Worm (Caenorhabditis elegans) whole organism, L4/young adult: Measurements from ENCODE around the gene C16C8.17.

ENCODE experiments used
- W03F9.2 ChIP-seq: fragments of 150-350 bp; optimal IDR thresholded peaks from 2 replicates; lab custom pipeline; 2014; ENCODE audit warnings: missing biosample characterization, missing genetic modification characterization
- dao-5 ChIP-seq: sonication (generic microtip); optimal IDR thresholded peaks from 2 replicates; lab custom pipeline; 2016; ENCODE audit warnings: missing genotype, missing genetic modification characterization, moderate library complexity, missing compliant biosample characterization
- him-1 ChIP-seq: sonication (generic microtip); optimal IDR thresholded peaks from 2 replicates; lab custom pipeline; 2016; ENCODE audit warnings: missing genotype, missing genetic modification reagents, missing genetic modification characterization, missing compliant biosample characterization

C16C8.17 gene

DNA sequence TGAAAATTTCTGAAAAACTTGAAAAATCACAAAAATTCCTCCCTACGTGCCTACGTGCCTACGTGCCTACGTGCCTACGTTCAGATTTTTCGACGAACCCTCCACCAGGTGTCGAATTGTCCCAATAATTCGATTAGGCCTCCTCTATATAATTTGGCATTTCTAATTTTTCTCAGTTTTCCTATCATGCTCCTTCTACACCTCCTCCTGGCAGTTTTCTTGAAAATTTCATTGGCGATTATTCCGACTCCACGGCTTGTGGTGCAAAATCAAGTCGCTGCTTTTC lies at the start of gene C16C8.17:
Gene C16C8.17, plus strand, starts transcription at position 187 of the 286 bp plus-strand sequence.
- TF ChIP-seq dao-5 (tag; lab: Kevin White, UChicago) (no peak), him-1 (tag; lab: Kevin White, UChicago) (no peak), W03F9.2 (tag; lab: Kevin White, UChicago) (no peak)

DNA sequence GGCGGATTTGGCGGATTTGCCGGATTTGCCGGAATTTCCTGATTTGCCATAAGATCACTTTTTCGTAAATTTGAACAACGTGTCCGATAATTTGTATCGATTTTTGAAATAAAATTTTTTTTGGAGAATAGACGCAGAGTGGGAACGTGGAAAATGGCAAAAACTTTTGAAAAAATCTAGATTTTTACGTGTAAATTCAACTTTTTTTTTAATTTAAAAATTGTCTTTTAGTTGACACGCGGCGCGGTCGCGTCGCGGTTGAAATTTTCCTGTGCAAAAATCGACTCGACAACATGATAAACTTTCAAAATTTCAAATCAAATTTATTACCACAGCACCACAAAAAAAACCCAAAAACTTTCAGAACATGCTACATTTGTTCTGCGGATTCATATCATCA lies 45.1 kb upstream of the C16C8.17 start, which contains the start of gene nep-20:
Gene nep-20, minus strand, starts transcription at position 101 of the 400 bp plus-strand sequence.
- no peak for TF ChIP-seq him-1 (tag; lab: Kevin White, UChicago)
- TF ChIP-seq dao-5 (tag; lab: Kevin White, UChicago): no peak
- no peak for TF ChIP-seq W03F9.2 (tag; lab: Kevin White, UChicago)

DNA sequence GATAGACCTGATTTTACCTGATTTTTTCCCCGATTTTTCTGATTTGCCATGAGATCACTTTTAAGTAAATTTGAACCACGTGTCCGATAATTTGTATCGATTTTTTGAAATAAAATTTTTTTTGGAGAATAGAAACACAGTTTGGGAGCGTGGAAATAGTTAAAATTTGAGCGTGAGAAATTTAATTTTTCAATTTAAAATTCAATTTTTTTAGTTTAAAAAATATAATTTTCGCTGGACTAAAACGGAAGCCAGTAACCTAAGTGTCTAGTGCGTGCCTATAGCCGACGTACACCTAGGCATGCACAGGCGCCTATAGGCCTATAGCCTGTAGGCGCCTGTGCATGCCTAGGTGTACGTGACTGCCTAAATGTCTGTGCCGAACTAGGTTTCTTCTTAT lies 41.4 kb upstream of the C16C8.17 start, which contains the start of gene nep-9:
Gene nep-9, minus strand, starts transcription at position 101 of the 400 bp plus-strand sequence.
- TF ChIP-seq him-1 (tag; lab: Kevin White, UChicago) (no peak), dao-5 (tag; lab: Kevin White, UChicago) (no peak), W03F9.2 (tag; lab: Kevin White, UChicago) (no peak)

DNA sequence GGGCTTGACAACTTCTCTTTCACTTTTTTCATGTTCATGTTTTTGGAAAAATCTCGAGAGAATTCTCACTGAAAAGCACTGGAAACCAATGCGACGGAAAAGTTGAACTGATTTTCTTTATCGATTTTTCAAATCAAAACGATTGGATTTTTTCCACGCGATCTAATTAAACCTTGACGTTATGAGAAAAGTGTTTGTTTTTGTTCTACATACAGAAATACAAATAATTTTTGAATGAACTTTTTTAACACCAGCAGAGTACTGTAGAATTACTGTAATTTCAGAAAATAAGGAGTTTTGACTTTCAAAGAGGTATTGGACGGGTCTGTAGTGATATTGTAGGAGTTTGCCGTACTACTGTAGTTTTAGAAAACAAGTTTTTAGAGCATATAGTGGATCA lies 37.8 kb upstream of the C16C8.17 start, which contains the start of gene nep-10:
Gene nep-10, minus strand, starts transcription at position 101 of the 400 bp plus-strand sequence.
- TF ChIP-seq dao-5 (tag; lab: Kevin White, UChicago): no peak
- TF ChIP-seq W03F9.2 (tag; lab: Kevin White, UChicago): no peak
- TF ChIP-seq him-1 (tag; lab: Kevin White, UChicago): no peak

DNA sequence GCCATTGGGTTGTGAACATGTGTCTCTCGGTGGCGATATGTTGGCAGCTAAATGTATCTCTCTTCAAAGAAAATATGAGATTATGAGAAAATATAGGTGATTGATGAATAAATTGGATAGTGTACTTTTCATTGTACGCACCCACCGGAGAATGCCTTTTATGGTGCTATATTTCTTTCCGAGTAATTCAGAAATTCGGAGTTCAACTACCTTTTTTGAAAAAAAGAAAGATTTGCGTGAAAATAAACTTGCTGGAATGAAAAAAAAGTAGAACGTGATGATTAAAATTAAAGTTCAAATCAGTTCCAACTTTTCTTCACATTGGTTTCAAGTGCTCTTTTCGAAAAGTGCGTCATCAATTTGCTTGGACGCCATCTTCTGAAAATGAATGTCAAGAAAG lies 37.1 kb upstream of the C16C8.17 start, which contains the start of gene nep-8:
Gene nep-8, plus strand, starts transcription at position 301 of the 400 bp plus-strand sequence.
- no peak for TF ChIP-seq W03F9.2 (tag; lab: Kevin White, UChicago)
- no peak for TF ChIP-seq dao-5 (tag; lab: Kevin White, UChicago)
- TF ChIP-seq him-1 (tag; lab: Kevin White, UChicago): no peak

DNA sequence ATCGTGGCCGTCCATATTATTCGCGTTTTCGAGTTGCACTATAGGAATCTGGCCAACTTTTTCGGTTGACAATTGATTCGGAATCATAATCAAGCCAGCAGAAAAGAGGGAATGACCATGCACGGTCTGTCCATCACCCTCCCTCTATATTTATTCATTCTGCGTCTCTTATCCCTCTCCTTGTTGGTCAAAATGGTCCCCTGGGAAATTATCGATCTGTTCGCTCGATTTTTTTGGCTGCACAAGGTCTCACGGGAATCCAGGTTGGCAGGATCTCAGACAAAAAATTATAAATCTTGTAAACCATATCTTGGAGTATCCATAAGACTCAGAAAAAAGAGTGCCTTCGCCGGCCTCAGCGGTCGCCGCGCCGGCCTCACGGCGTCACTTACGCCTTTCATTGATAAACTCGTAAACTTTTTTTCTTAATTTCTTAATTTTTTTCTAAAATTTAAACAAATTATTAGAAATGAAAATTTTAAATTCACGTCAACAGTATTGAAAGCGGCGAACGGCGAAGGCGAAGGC lies 26.2 kb upstream of the C16C8.17 start, which contains the start of the genes F18A12.7 and F18A12.2:
Gene F18A12.7, minus strand, starts transcription at position 101 of the 528 bp plus-strand sequence.
Gene F18A12.2, plus strand, starts transcription at position 478 of the 528 bp plus-strand sequence.
- TF ChIP-seq him-1 (tag; lab: Kevin White, UChicago) (no peak), W03F9.2 (tag; lab: Kevin White, UChicago) (no peak), dao-5 (tag; lab: Kevin White, UChicago) (no peak)

DNA sequence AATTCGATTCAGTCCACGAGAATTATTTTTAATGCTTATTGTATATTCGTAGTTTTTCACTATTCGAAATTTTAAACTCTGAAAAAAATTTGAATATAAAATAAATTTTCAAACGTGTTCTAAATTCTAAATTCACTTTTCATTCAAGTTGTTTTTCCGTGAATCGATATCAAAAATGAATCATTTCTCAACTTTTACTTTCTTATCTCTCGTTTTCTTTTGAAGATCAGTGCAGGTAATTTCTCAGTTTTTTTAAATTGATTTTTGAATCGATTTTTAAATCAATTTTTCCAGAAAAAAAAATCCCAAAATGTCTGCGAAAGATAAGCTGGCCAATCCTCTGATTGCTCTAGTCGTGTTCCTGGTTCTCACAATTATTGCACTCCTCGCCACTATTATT lies 24.1 kb upstream of the C16C8.17 start, which contains the start of gene nep-6:
Gene nep-6, plus strand, starts transcription at position 301 of the 400 bp plus-strand sequence.
- TF ChIP-seq him-1 (tag; lab: Kevin White, UChicago) (no peak), W03F9.2 (tag; lab: Kevin White, UChicago) (no peak), dao-5 (tag; lab: Kevin White, UChicago) (no peak)

DNA sequence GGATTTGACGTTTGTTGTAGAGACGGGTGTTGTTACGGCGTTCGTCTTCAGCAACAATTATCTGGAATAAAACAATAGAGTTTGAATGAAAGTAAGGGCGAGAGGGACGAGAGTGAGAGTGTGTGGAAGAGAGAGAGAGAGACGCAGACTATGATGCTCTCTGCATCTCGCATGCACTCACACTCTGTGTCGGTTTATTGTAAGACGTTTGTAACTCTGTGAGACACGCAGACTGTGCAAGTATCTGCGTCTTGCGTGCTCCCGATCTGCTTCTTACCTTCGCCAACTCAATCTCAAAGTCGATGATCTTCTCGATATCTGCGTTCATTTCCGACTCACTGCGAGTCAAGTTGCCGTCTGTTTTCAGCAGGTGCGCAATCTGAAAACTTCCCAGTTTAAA lies 17.7 kb upstream of the C16C8.17 start:
- TF ChIP-seq W03F9.2 (tag; lab: Kevin White, UChicago) (no peak), dao-5 (tag; lab: Kevin White, UChicago) (no peak), him-1 (tag; lab: Kevin White, UChicago) (no peak)

DNA sequence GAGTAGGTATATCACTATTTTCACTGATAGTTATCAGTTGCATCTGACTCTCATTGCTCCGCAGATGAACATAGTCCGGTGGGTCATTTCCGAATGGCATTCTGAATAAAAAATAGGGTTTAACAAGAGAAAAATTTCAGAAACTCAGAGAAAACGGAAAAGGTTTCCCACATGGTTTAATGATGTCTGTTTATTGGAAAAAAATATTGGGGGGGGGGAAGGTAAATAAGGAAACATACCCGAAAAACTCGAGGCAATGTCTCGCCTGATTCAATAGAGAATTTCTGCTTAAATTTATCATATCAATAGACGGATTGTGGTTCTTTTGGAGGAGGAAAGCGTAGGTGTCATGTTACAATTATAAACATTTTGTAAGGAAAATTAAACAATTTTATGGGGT lies 15.2 kb upstream of the C16C8.17 start, which contains the start of gene nep-11:
Gene nep-11, minus strand, starts transcription at position 101 of the 400 bp plus-strand sequence.
- TF ChIP-seq dao-5 (tag; lab: Kevin White, UChicago) (no peak), W03F9.2 (tag; lab: Kevin White, UChicago) (no peak), him-1 (tag; lab: Kevin White, UChicago) (no peak)

DNA sequence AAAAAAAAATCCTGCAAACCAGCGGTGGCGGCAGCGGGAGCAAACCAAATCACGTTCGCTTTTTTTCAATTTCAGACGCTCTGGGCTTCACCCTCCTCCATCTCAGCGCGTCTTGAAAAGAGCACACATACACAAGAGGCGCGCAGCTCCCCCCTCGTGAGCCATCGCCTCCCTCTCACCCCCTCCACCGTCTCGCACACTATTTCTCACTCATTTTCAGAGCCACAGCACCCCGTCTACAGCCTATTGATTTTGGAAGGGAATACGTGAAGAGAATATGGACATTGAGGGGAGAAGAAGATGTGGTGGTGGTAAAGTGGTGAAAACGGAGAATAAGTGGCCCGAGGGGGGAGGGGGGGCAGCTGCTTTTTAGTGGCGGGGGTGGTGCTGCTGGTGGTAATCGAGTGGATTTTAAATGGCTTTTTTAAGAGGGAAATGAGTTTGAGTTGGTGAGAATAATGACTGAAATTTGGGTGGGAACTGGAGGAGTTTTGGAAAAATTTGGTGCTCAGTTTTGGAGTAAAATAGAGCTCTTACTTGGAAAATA lies 12.4 kb upstream of the C16C8.17 start:
- no peak for TF ChIP-seq dao-5 (tag; lab: Kevin White, UChicago)
- TF ChIP-seq W03F9.2 (tag; lab: Kevin White, UChicago): no peak
- peak; percentile 84 for TF ChIP-seq him-1 (tag; lab: Kevin White, UChicago)

DNA sequence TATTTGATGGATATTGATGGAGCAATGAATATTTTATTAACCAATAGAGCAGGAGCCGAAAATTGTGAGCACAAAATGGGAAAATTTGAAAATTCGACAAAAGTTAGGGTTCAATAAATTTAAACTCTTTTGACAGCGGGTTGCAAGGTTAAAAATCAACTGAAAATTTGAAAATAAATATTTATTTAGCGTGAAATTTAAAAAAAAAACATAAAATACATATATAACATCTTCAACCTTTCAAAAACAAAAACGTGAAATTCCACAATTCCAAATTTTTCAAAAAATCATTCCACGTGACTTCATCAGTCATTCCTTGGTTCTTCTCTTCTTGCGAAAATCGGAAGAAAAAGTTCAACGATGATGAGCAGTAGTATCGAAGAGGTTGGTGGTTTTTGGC lies 11.2 kb upstream of the C16C8.17 start, which contains the start of gene C16C8.18:
Gene C16C8.18, plus strand, starts transcription at position 301 of the 400 bp plus-strand sequence.
- TF ChIP-seq dao-5 (tag; lab: Kevin White, UChicago) (no peak), W03F9.2 (tag; lab: Kevin White, UChicago) (no peak), him-1 (tag; lab: Kevin White, UChicago) (no peak)

DNA sequence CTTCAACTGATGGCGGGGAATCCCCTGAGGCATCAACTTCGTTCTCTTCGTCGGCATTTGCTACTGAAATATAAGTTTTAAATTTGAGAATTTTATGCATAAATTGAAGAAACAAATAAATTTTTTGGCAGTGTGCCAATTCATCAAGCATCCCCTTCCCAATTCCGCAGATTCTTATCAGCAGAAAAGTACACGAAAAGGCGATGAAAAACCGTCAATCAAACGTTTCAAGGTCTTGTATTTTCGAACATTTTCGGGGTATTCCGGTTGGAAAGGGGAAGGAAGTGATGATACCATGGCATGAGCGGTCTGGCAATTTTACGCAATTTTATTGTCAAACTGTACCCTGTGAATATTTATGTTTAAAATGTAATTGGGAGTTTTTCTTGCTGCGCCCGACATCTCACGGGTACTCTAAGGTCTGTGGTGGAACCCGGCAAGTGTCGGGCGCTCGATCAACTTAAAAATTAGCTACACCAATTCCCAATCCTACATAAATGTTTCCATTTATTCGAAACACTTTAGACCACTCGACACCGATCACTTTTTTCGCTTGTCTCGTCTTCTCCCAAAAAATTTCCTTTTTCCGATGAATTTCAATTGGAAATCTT lies 5.6 kb upstream of the C16C8.17 start:
- TF ChIP-seq dao-5 (tag; lab: Kevin White, UChicago): no peak
- TF ChIP-seq W03F9.2 (tag; lab: Kevin White, UChicago): no peak
- TF ChIP-seq him-1 (tag; lab: Kevin White, UChicago): no peak

DNA sequence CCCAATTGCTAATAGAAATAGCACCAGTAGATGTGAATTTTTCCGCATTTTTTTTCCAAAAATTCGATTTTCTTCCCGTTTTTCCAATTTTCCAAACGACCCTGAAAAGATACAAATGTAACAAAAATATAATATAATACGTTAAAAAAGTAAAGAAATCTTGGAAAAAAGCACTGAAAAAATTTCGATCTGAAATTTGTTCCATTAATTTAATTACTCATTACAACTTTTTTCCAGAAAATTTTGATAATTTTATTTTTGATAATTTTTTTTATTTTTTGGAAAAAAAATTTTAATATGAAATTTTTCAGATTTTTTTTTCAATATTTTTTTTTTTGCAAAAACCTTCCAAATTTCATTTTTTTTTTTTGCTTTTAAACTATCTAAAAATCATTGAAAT lies 4.2 kb upstream of the C16C8.17 start, which contains the start of gene skpo-2:
Gene skpo-2, minus strand, starts transcription at position 101 of the 400 bp plus-strand sequence.
- TF ChIP-seq W03F9.2 (tag; lab: Kevin White, UChicago) (no peak), dao-5 (tag; lab: Kevin White, UChicago) (no peak), him-1 (tag; lab: Kevin White, UChicago) (no peak)
